Fruit fly (Drosophila melanogaster) whole organism, embryonic: ENCODE data around the gene CG13062.

Experiments
- Adf1 ChIP-seq: fragments of 200-800 bp; sonication (Bioruptor generic); IDR thresholded peaks from 2 replicates; pipeline ENCODE4 v1.3.6; 2022; ENCODE audit warnings: missing biosample characterization, missing genetic modification characterization
- Atf6 ChIP-seq: fragments of 200-800 bp; sonication (Bioruptor generic); IDR thresholded peaks from 2 replicates; pipeline ENCODE4 v1.3.6; 2022; ENCODE audit warnings: missing biosample characterization, missing genetic modification characterization
- C15 ChIP-seq: fragments of 200-800 bp; sonication (Bioruptor generic); IDR thresholded peaks from 3 replicates; pipeline ENCODE4 v1.3.6; 2022; ENCODE audit warnings: missing biosample characterization, missing genetic modification characterization
- CG10979 ChIP-seq: fragments of 200-800 bp; sonication (Bioruptor generic); optimal IDR thresholded peaks from 2 replicates; lab custom pipeline; 2018; ENCODE audit warnings: missing biosample characterization, mild to moderate bottlenecking, missing genetic modification characterization, moderate library complexity
- CG12219 ChIP-seq: fragments of 200-800 bp; sonication (Bioruptor generic); optimal IDR thresholded peaks from 3 replicates; lab custom pipeline; 2018; ENCODE audit warnings: missing biosample characterization, mild to moderate bottlenecking, missing genetic modification characterization
- CG12299 ChIP-seq: fragments of 200-800 bp; sonication (Bioruptor generic); optimal IDR thresholded peaks from 2 replicates; lab custom pipeline; 2018; ENCODE audit warnings: missing biosample characterization, mild to moderate bottlenecking, missing genetic modification characterization
- CG13123 ChIP-seq: fragments of 200-800 bp; sonication (Bioruptor generic); optimal IDR thresholded peaks from 2 replicates; lab custom pipeline; 2016; ENCODE audit warnings: missing biosample characterization, missing genetic modification characterization
- CG13287 ChIP-seq: fragments of 200-800 bp; sonication (Bioruptor generic); IDR thresholded peaks from 2 replicates; pipeline ENCODE4 v1.3.6; 2022; ENCODE audit warnings: missing biosample characterization, missing genetic modification characterization; ENCODE audit not compliant: partially characterized antibody
- CG17385 ChIP-seq: fragments of 200-800 bp; sonication (Bioruptor generic); optimal IDR thresholded peaks from 3 replicates; lab custom pipeline; 2018; ENCODE audit warnings: missing biosample characterization, mild to moderate bottlenecking, missing genetic modification characterization
- CG17829 ChIP-seq: fragments of 200-800 bp; optimal IDR thresholded peaks from 2 replicates; lab custom pipeline; 2019; ENCODE audit warnings: missing biosample characterization, mild to moderate bottlenecking, missing genetic modification characterization, moderate library complexity
- CG18262 ChIP-seq: fragments of 200-800 bp; optimal IDR thresholded peaks from 3 replicates; lab custom pipeline; 2019; ENCODE audit warnings: missing biosample characterization, mild to moderate bottlenecking, missing genetic modification characterization, moderate library complexity
- CG2202 ChIP-seq: fragments of 200-800 bp; sonication (Bioruptor generic); optimal IDR thresholded peaks from 2 replicates; lab custom pipeline; 2018; ENCODE audit warnings: missing biosample characterization, mild to moderate bottlenecking, missing genetic modification characterization
- CG2678 ChIP-seq: fragments of 200-800 bp; sonication (Bioruptor generic); optimal IDR thresholded peaks from 3 replicates; lab custom pipeline; 2019; ENCODE audit warnings: missing biosample characterization, mild to moderate bottlenecking, missing genetic modification characterization, moderate library complexity
- CG31388 ChIP-seq: fragments of 200-800 bp; sonication (Bioruptor generic); optimal IDR thresholded peaks from 2 replicates; lab custom pipeline; 2016; ENCODE audit warnings: missing biosample characterization, missing genetic modification characterization
- CG32772 ChIP-seq: fragments of 200-800 bp; sonication (Bioruptor generic); IDR thresholded peaks from 2 replicates; pipeline ENCODE4 v1.3.6; 2022; ENCODE audit warnings: missing biosample characterization, missing genetic modification characterization
- CG4854 ChIP-seq: fragments of 200-800 bp; sonication (Bioruptor generic); optimal IDR thresholded peaks from 2 replicates; lab custom pipeline; 2016; ENCODE audit warnings: missing biosample characterization, missing genetic modification characterization, inconsistent platforms
- CG8388 ChIP-seq: fragments of 200-800 bp; sonication (Bioruptor generic); optimal IDR thresholded peaks from 2 replicates; lab custom pipeline; 2019; ENCODE audit warnings: missing biosample characterization, mild to moderate bottlenecking, missing genetic modification characterization, moderate library complexity
- CG9727 ChIP-seq: fragments of 200-800 bp; sonication (Bioruptor generic); optimal IDR thresholded peaks from 3 replicates; lab custom pipeline; 2017; ENCODE audit warnings: missing biosample characterization, mild to moderate bottlenecking, missing genetic modification characterization
- CkIIα-i1 ChIP-seq: fragments of 200-800 bp; sonication (Bioruptor generic); IDR thresholded peaks from 2 replicates; pipeline ENCODE4 v1.3.6; 2022; ENCODE audit warnings: missing biosample characterization, missing genetic modification characterization
- Dbx ChIP-seq: fragments of 200-800 bp; sonication (Bioruptor generic); IDR thresholded peaks from 3 replicates; pipeline ENCODE4 v1.3.6; 2022; ENCODE audit warnings: missing biosample characterization, missing genetic modification characterization
- Dfd ChIP-seq, 2 experiments: fragments of >200 bp; optimal IDR thresholded peaks; 2 replicates each; lab custom pipeline; 2017; ENCODE audit warnings: missing biosample characterization in 2 of 2, missing genetic modification characterization in 2 of 2
- ERR ChIP-seq: fragments of 200-800 bp; sonication (Bioruptor generic); optimal IDR thresholded peaks from 2 replicates; lab custom pipeline; 2016; ENCODE audit warnings: missing biosample characterization, missing genetic modification characterization
- HLH3B ChIP-seq: fragments of 200-800 bp; sonication (Bioruptor generic); IDR thresholded peaks from 2 replicates; pipeline ENCODE4 v1.3.6; 2022; ENCODE audit warnings: missing biosample characterization, missing genetic modification characterization
- HmgD ChIP-seq: fragments of 200-800 bp; sonication (Bioruptor generic); optimal IDR thresholded peaks from 3 replicates; lab custom pipeline; 2016; ENCODE audit warnings: missing biosample characterization, missing genetic modification characterization
- HmgZ ChIP-seq: fragments of 200-800 bp; sonication (Bioruptor generic); optimal IDR thresholded peaks from 2 replicates; lab custom pipeline; 2018; ENCODE audit warnings: missing biosample characterization, mild to moderate bottlenecking, missing genetic modification characterization
- Hmr ChIP-seq: fragments of 200-800 bp; sonication (Bioruptor generic); optimal IDR thresholded peaks from 3 replicates; lab custom pipeline; 2017; ENCODE audit warnings: mild to moderate bottlenecking, missing biosample characterization, missing genetic modification reagents, missing genetic modification characterization
- Jarid2 ChIP-seq: fragments of 200-800 bp; sonication (Bioruptor generic); optimal IDR thresholded peaks from 3 replicates; lab custom pipeline; 2017; ENCODE audit warnings: mild to moderate bottlenecking, missing biosample characterization, missing genetic modification reagents, missing genetic modification characterization
- Lpt ChIP-seq: fragments of >200 bp; optimal IDR thresholded peaks from 2 replicates; lab custom pipeline; 2018; ENCODE audit warnings: missing biosample characterization, missing genetic modification characterization
- MTF-1 ChIP-seq: fragments of 200-800 bp; sonication (Bioruptor generic); optimal IDR thresholded peaks from 2 replicates; lab custom pipeline; 2018; ENCODE audit warnings: missing biosample characterization, mild to moderate bottlenecking, missing genetic modification characterization, borderline replicate concordance
- Poxn ChIP-seq: fragments of 200-800 bp; sonication (Bioruptor generic); IDR thresholded peaks from 2 replicates; pipeline ENCODE4 v1.3.6; 2022; ENCODE audit warnings: missing biosample characterization, missing genetic modification characterization
- aop ChIP-seq: fragments of 200-800 bp; sonication (Bioruptor generic); IDR thresholded peaks from 2 replicates; pipeline ENCODE4 v1.3.6; 2022; ENCODE audit warnings: missing biosample characterization, missing genetic modification characterization
- btn ChIP-seq: fragments of 200-800 bp; sonication (Bioruptor generic); optimal IDR thresholded peaks from 2 replicates; lab custom pipeline; 2016; ENCODE audit warnings: missing biosample characterization, missing genetic modification characterization
- chif ChIP-seq, 2 experiments: fragments of 200-800 bp; sonication (Bioruptor generic); optimal IDR thresholded peaks; 3 replicates each; lab custom pipeline; 2016; ENCODE audit warnings: missing biosample characterization in 2 of 2, missing genetic modification characterization in 2 of 2
- eve ChIP-seq, 2 experiments: fragments of >200 bp; optimal IDR thresholded peaks; 2 replicates each; lab custom pipeline; 2017; ENCODE audit warnings: missing biosample characterization in 2 of 2, missing genetic modification characterization in 2 of 2
- fd96Cb ChIP-seq: fragments of 200-800 bp; sonication (Bioruptor generic); optimal IDR thresholded peaks from 2 replicates; lab custom pipeline; 2018; ENCODE audit warnings: missing biosample characterization, mild to moderate bottlenecking, missing genetic modification characterization, moderate library complexity
- ind ChIP-seq: fragments of 200-800 bp; sonication (Bioruptor generic); optimal IDR thresholded peaks from 3 replicates; lab custom pipeline; 2016; ENCODE audit warnings: missing biosample characterization, missing genetic modification characterization
- jing ChIP-seq: fragments of 200-800 bp; sonication (Bioruptor generic); optimal IDR thresholded peaks from 2 replicates; lab custom pipeline; 2018; ENCODE audit warnings: missing biosample characterization, mild to moderate bottlenecking, missing genetic modification characterization
- klu ChIP-seq: fragments of 200-800 bp; sonication (Bioruptor generic); IDR thresholded peaks from 2 replicates; pipeline ENCODE4 v1.3.6; 2022; ENCODE audit warnings: missing biosample characterization, missing genetic modification characterization
- lilli ChIP-seq: fragments of 200-800 bp; sonication (Bioruptor generic); optimal IDR thresholded peaks from 3 replicates; lab custom pipeline; 2016; ENCODE audit warnings: missing biosample characterization, missing genetic modification characterization
- lmd ChIP-seq: fragments of 200-800 bp; sonication (Bioruptor generic); IDR thresholded peaks from 2 replicates; pipeline ENCODE4 v1.3.6; 2022; ENCODE audit warnings: missing biosample characterization, missing genetic modification characterization
- lola ChIP-seq, 3 experiments: fragments of >200 bp in 2 of 3; fragments of 200-800 bp in 1 of 3; sonication (Bioruptor generic) in 1 of 3; optimal IDR thresholded peaks; 2 replicates each; lab custom pipeline; 2017 to 2019; ENCODE audit warnings: missing biosample characterization in 3 of 3, missing genetic modification characterization in 3 of 3, mild to moderate bottlenecking in 1 of 3, moderate library complexity in 1 of 3
- luna ChIP-seq: fragments of 200-800 bp; sonication (Bioruptor generic); optimal IDR thresholded peaks from 2 replicates; lab custom pipeline; 2016; ENCODE audit warnings: missing biosample characterization, missing genetic modification characterization
- otp ChIP-seq: fragments of 200-800 bp; sonication (Bioruptor generic); IDR thresholded peaks from 3 replicates; pipeline ENCODE4, ENCODE4 v1.3.6; 2022; ENCODE audit warnings: missing biosample characterization, missing genetic modification characterization
- seq ChIP-seq: fragments of 200-800 bp; sonication (Bioruptor generic); IDR thresholded peaks from 2 replicates; pipeline ENCODE4 v1.3.6; 2022; ENCODE audit warnings: missing biosample characterization, missing genetic modification characterization
- sisA ChIP-seq: fragments of 200-800 bp; sonication (Bioruptor generic); IDR thresholded peaks from 2 replicates; pipeline ENCODE4 v1.3.6; 2022; ENCODE audit warnings: missing biosample characterization, missing genetic modification characterization
- sna ChIP-seq: fragments of 200-800 bp; sonication (Bioruptor generic); IDR thresholded peaks from 2 replicates; pipeline ENCODE4 v1.3.6; 2022; ENCODE audit warnings: missing biosample characterization, missing genetic modification characterization; ENCODE audit not compliant: partially characterized antibody
- tio ChIP-seq: fragments of 200-800 bp; sonication (Bioruptor generic); optimal IDR thresholded peaks from 2 replicates; lab custom pipeline; 2017; ENCODE audit warnings: missing biosample characterization, missing genetic modification characterization, inconsistent platforms
- toy ChIP-seq: fragments of 200-800 bp; sonication (Bioruptor generic); IDR thresholded peaks from 2 replicates; pipeline ENCODE4 v1.3.6; 2022; ENCODE audit warnings: missing biosample characterization, missing genetic modification characterization
- vvl ChIP-seq: fragments of 200-800 bp; sonication (Bioruptor generic); IDR thresholded peaks from 2 replicates; pipeline ENCODE4 v1.3.6; 2022; ENCODE audit warnings: missing biosample characterization, missing genetic modification characterization
- wor ChIP-seq: fragments of 200-800 bp; sonication (Bioruptor generic); IDR thresholded peaks from 2 replicates; pipeline ENCODE4 v1.3.6; 2022; ENCODE audit warnings: missing biosample characterization, missing genetic modification characterization
- zfh2 ChIP-seq: fragments of 200-800 bp; sonication (Bioruptor generic); optimal IDR thresholded peaks from 2 replicates; lab custom pipeline; 2016; ENCODE audit warnings: missing biosample characterization, missing genetic modification characterization

The CG13062 gene

DNA sequence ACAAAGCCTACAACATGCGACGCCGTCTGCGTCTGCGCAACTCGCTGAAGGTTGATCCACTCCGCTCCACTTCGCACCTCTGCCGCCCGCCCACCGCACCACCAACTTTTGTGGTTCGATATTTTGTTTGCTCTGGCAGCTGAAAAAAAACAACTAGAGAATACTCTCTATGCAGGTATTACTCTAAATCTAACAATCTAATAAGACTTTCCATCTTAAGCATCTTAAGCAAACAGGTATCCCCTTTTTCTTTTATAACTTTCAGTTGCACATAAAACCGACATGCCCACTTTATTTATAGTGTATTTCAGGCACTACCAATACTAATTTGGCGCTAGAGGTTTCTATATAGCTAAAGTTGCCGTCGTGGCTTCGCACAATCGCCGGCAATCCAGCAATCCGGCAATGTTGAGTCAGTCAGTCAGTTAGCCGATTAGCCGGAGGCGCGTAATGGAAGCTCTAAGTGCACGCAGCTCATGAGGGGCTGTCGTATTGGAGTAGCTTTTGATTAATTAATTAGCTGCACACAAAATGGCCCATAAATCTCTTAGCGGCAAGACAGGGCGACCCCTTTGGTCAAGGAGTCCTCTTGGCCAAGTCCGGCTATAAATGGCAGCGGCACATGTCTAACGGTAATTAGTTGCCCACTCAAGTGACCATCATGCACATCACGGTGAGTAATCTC is 14.3 kb downstream of the CG13062 start, which contains the start of gene CG13058 (continued):
- TF ChIP-seq CG2202 = no peak
- TF ChIP-seq ERR (GFP tag; lab: Kevin White, UChicago) = no peak
- peak; percentile 67 for TF ChIP-seq sisA (GFP tag; lab: Robert Waterston, UW)
- TF ChIP-seq toy (GFP tag; lab: Robert Waterston, UW) = no peak
- peak; percentile 65 for TF ChIP-seq HmgZ (tag; lab: Kevin White, UChicago)
- no peak for TF ChIP-seq Poxn (GFP tag; lab: Robert Waterston, UW)
- no peak for TF ChIP-seq CG18262 (tag; lab: Kevin White, UChicago)
- TF ChIP-seq ind (GFP tag; lab: Kevin White, UChicago) = peak; percentile 50
- TF ChIP-seq CG9727 = peak; percentile 38
- peak; percentile 74 for TF ChIP-seq seq (GFP tag; lab: Robert Waterston, UW)
- no peak for TF ChIP-seq btn
- TF ChIP-seq CG8388 = no peak
- peak; percentile 84 for TF ChIP-seq Atf6 (GFP tag; lab: Robert Waterston, UW)
- no peak for TF ChIP-seq CG13123
- no peak for TF ChIP-seq CG32772 (GFP tag; lab: Robert Waterston, UW)
- TF ChIP-seq Hmr (GFP tag; lab: Kevin White, UChicago) = peak; percentile 61
- peak; percentile 41; the same call in 1 of the 2 replicates for TF ChIP-seq wor
- no peak for TF ChIP-seq eve (GFP tag; optimal IDR thresholded peaks at IDR 0.05; lab: Kevin White, UChicago)
- TF ChIP-seq lola (GFP tag; optimal IDR thresholded peaks at IDR 0.05; lab: Kevin White, UChicago) = no peak
- no peak for TF ChIP-seq luna (GFP tag; lab: Kevin White, UChicago)
- peak; percentile 64; the same call in 2 of the 3 replicates for TF ChIP-seq Dbx (GFP tag; lab: Robert Waterston, UW)
- TF ChIP-seq CG17385 (GFP tag; lab: Kevin White, UChicago) = peak; percentile 64
- peak; percentile 7 for TF ChIP-seq MTF-1 (GFP tag; lab: Kevin White, UChicago)
- no peak for TF ChIP-seq CG4854
- peak; percentile 2 for TF ChIP-seq tio (GFP tag; lab: Kevin White, UChicago)
- TF ChIP-seq otp = peak; percentile 71
- TF ChIP-seq Dfd (GFP tag; optimal IDR thresholded peaks at IDR 0.05; lab: Kevin White, UChicago) = no peak
- TF ChIP-seq CG2678 (tag; lab: Kevin White, UChicago) = peak; percentile 78
- TF ChIP-seq jing (GFP tag; lab: Kevin White, UChicago) = peak; percentile 42
- TF ChIP-seq Lpt (GFP tag; lab: Kevin White, UChicago) = no peak
- peak; percentile 42 for TF ChIP-seq zfh2 (GFP tag; lab: Kevin White, UChicago)
- TF ChIP-seq lilli (GFP tag; lab: Kevin White, UChicago) = peak; percentile 68
- no peak for TF ChIP-seq CG12299 (tag; lab: Kevin White, UChicago)
- TF ChIP-seq sna = no peak
- no peak for TF ChIP-seq CkIIα-i1 (GFP tag; lab: Robert Waterston, UW)
- TF ChIP-seq vvl = no peak
- peak; percentile 78 for TF ChIP-seq HLH3B (GFP tag; lab: Robert Waterston, UW)
- TF ChIP-seq aop (GFP tag; lab: Robert Waterston, UW) = no peak
- no peak for TF ChIP-seq HmgD (GFP tag; lab: Kevin White, UChicago)
- TF ChIP-seq CG17829 (tag; lab: Kevin White, UChicago) = no peak
- peak; percentile 74 for TF ChIP-seq CG12219 (GFP tag; lab: Kevin White, UChicago)
- TF ChIP-seq Adf1 = peak; percentile 46
- peak; percentile 67 for TF ChIP-seq lmd (GFP tag; lab: Robert Waterston, UW)
- no peak for TF ChIP-seq CG13287
- no peak for TF ChIP-seq Jarid2 (GFP tag; lab: Kevin White, UChicago)
- peak; percentile 36 to 44 for TF ChIP-seq chif (GFP tag; optimal IDR thresholded peaks at IDR 0.05; lab: Kevin White, UChicago)
- TF ChIP-seq CG31388 (GFP tag; lab: Kevin White, UChicago) = no peak
- peak; percentile 60 for TF ChIP-seq fd96Cb
- TF ChIP-seq klu (GFP tag; lab: Robert Waterston, UW) = no peak
- no peak for TF ChIP-seq CG10979 (tag; lab: Kevin White, UChicago)
- no peak for TF ChIP-seq C15 (GFP tag; lab: Robert Waterston, UW)
